Fruit fly (Drosophila melanogaster) whole organism, embryonic: ENCODE measurements around the gene CG5937.

ENCODE experiments used
- Adf1 ChIP-seq: fragments of 200-800 bp; sonication (Bioruptor generic); IDR thresholded peaks from 2 replicates; pipeline ENCODE4 v1.3.6; 2022; ENCODE audit warnings: missing biosample characterization, missing genetic modification characterization
- Atf3 ChIP-seq: fragments of 200-800 bp; sonication (Bioruptor generic); optimal IDR thresholded peaks from 3 replicates; lab custom pipeline; 2016; ENCODE audit warnings: missing biosample characterization, missing genetic modification characterization
- CG10431 ChIP-seq: fragments of 200-800 bp; sonication (Bioruptor generic); optimal IDR thresholded peaks from 3 replicates; lab custom pipeline; 2018; ENCODE audit warnings: missing biosample characterization, mild to moderate bottlenecking, missing genetic modification characterization
- CG11504 ChIP-seq: fragments of 200-800 bp; sonication (Bioruptor generic); optimal IDR thresholded peaks from 3 replicates; lab custom pipeline; 2019; ENCODE audit warnings: missing biosample characterization, mild to moderate bottlenecking, missing genetic modification characterization, moderate library complexity
- CG12299 ChIP-seq: fragments of 200-800 bp; sonication (Bioruptor generic); optimal IDR thresholded peaks from 2 replicates; lab custom pipeline; 2018; ENCODE audit warnings: missing biosample characterization, mild to moderate bottlenecking, missing genetic modification characterization
- CG1603 ChIP-seq: fragments of 200-800 bp; sonication (Bioruptor generic); optimal IDR thresholded peaks from 2 replicates; lab custom pipeline; 2019; ENCODE audit warnings: missing biosample characterization, mild to moderate bottlenecking, missing genetic modification characterization, moderate library complexity
- CG16813 ChIP-seq: fragments of 200-800 bp; sonication (Bioruptor generic); IDR thresholded peaks from 3 replicates; pipeline ENCODE4 v1.3.6; 2022; ENCODE audit warnings: missing biosample characterization, missing genetic modification characterization; ENCODE audit not compliant: partially characterized antibody
- CG18619 ChIP-seq: fragments of 200-800 bp; sonication (Bioruptor generic); optimal IDR thresholded peaks from 3 replicates; lab custom pipeline; 2017; ENCODE audit warnings: missing biosample characterization, mild to moderate bottlenecking, missing genetic modification characterization
- CG2712 ChIP-seq: fragments of 200-800 bp; optimal IDR thresholded peaks from 3 replicates; lab custom pipeline; 2019; ENCODE audit warnings: missing biosample characterization, mild to moderate bottlenecking, missing genetic modification characterization, moderate library complexity
- CG31388 ChIP-seq: fragments of 200-800 bp; sonication (Bioruptor generic); optimal IDR thresholded peaks from 2 replicates; lab custom pipeline; 2016; ENCODE audit warnings: missing biosample characterization, missing genetic modification characterization
- CG3163 ChIP-seq: fragments of 200-800 bp; sonication (Bioruptor generic); optimal IDR thresholded peaks from 3 replicates; lab custom pipeline; 2016; ENCODE audit warnings: missing biosample characterization, missing genetic modification characterization
- CG4617 ChIP-seq: fragments of 200-800 bp; sonication (Bioruptor generic); optimal IDR thresholded peaks from 3 replicates; lab custom pipeline; 2016; ENCODE audit warnings: missing biosample characterization, missing genetic modification characterization, borderline replicate concordance
- CG6654 ChIP-seq: fragments of 200-800 bp; sonication (Bioruptor generic); optimal IDR thresholded peaks from 2 replicates; lab custom pipeline; 2017; ENCODE audit warnings: missing biosample characterization, mild to moderate bottlenecking, missing genetic modification characterization
- CG6791 ChIP-seq: fragments of 200-800 bp; sonication (Bioruptor generic); IDR thresholded peaks from 3 replicates; pipeline ENCODE4 v1.3.6; 2022; ENCODE audit warnings: missing biosample characterization, missing genetic modification characterization; ENCODE audit not compliant: partially characterized antibody
- CG6813 ChIP-seq: fragments of 200-800 bp; sonication (Bioruptor generic); optimal IDR thresholded peaks from 2 replicates; lab custom pipeline; 2017; ENCODE audit warnings: missing biosample characterization, missing genetic modification characterization, mild to moderate bottlenecking, moderate library complexity, missing genetic modification reagents
- CG7357 ChIP-seq: fragments of 200-800 bp; sonication (Bioruptor generic); IDR thresholded peaks from 3 replicates; pipeline ENCODE4 v1.3.6; 2022; ENCODE audit warnings: missing biosample characterization, missing genetic modification characterization
- CG7372 ChIP-seq: fragments of 200-800 bp; sonication (Bioruptor generic); IDR thresholded peaks from 2 replicates; pipeline ENCODE4 v1.3.6; 2022; ENCODE audit warnings: missing biosample characterization, missing genetic modification characterization
- CG7556 ChIP-seq: fragments of 200-800 bp; sonication (Bioruptor generic); optimal IDR thresholded peaks from 2 replicates; lab custom pipeline; 2017; ENCODE audit warnings: missing biosample characterization, mild to moderate bottlenecking, missing genetic modification characterization
- CG7963 ChIP-seq: fragments of 200-800 bp; sonication (Bioruptor generic); IDR thresholded peaks from 3 replicates; pipeline ENCODE4 v1.3.6; 2022; ENCODE audit warnings: missing biosample characterization, missing genetic modification characterization; ENCODE audit not compliant: partially characterized antibody
- CG8359 ChIP-seq: fragments of 200-800 bp; sonication (Bioruptor generic); optimal IDR thresholded peaks from 2 replicates; lab custom pipeline; 2017; ENCODE audit warnings: missing biosample characterization, mild to moderate bottlenecking, missing genetic modification characterization, borderline replicate concordance
- CG8765 ChIP-seq: fragments of 200-800 bp; sonication (Bioruptor generic); IDR thresholded peaks from 2 replicates; pipeline ENCODE4 v1.3.6; 2022; ENCODE audit warnings: missing biosample characterization, missing genetic modification characterization
- CG8944 ChIP-seq: fragments of 200-800 bp; sonication (Bioruptor generic); optimal IDR thresholded peaks from 3 replicates; lab custom pipeline; 2016; ENCODE audit warnings: missing biosample characterization, missing genetic modification characterization
- CG9817 ChIP-seq: fragments of 200-800 bp; sonication (Bioruptor generic); optimal IDR thresholded peaks from 2 replicates; lab custom pipeline; 2018; ENCODE audit warnings: missing biosample characterization, mild to moderate bottlenecking, missing genetic modification characterization, moderate library complexity
- Fer2 ChIP-seq: fragments of 200-800 bp; sonication (Bioruptor generic); optimal IDR thresholded peaks from 2 replicates; lab custom pipeline; 2018; ENCODE audit warnings: missing biosample characterization, mild to moderate bottlenecking, missing genetic modification characterization, moderate library complexity
- Fer3 ChIP-seq: fragments of 200-800 bp; sonication (Bioruptor generic); optimal IDR thresholded peaks from 2 replicates; lab custom pipeline; 2018; ENCODE audit warnings: missing biosample characterization, mild to moderate bottlenecking, missing genetic modification characterization, moderate library complexity
- HmgD ChIP-seq: fragments of 200-800 bp; sonication (Bioruptor generic); optimal IDR thresholded peaks from 3 replicates; lab custom pipeline; 2016; ENCODE audit warnings: missing biosample characterization, missing genetic modification characterization
- Max ChIP-seq: fragments of 200-800 bp; sonication (Bioruptor generic); optimal IDR thresholded peaks from 2 replicates; lab custom pipeline; 2016; ENCODE audit warnings: missing biosample characterization, mild to moderate bottlenecking, missing genetic modification characterization
- Pdp1 ChIP-seq, 2 experiments: fragments of 200-800 bp; sonication (Bioruptor generic); optimal IDR thresholded peaks; 3 replicates each; lab custom pipeline; 2016; ENCODE audit warnings: missing biosample characterization in 2 of 2, missing genetic modification characterization in 2 of 2, mild to moderate bottlenecking in 1 of 2, moderate library complexity in 1 of 2
- Ravus ChIP-seq: fragments of 200-800 bp; sonication (Bioruptor generic); IDR thresholded peaks from 2 replicates; pipeline ENCODE4 v1.3.6; 2022; ENCODE audit warnings: missing biosample characterization, missing genetic modification characterization
- Rx ChIP-seq: fragments of 200-800 bp; sonication (Bioruptor generic); IDR thresholded peaks from 2 replicates; pipeline ENCODE4 v1.3.6; 2022; ENCODE audit warnings: missing biosample characterization, missing genetic modification characterization
- Sox100B ChIP-seq: fragments of 200-800 bp; sonication (Bioruptor generic); optimal IDR thresholded peaks from 3 replicates; lab custom pipeline; 2018; ENCODE audit warnings: missing biosample characterization, mild to moderate bottlenecking, missing genetic modification characterization
- Tbp ChIP-seq: fragments of >200 bp; optimal IDR thresholded peaks from 2 replicates; lab custom pipeline; 2018; ENCODE audit warnings: missing biosample characterization, missing genetic modification characterization
- ap ChIP-seq: fragments of 200-800 bp; sonication (Bioruptor generic); IDR thresholded peaks from 2 replicates; pipeline ENCODE4 v1.3.6; 2022; ENCODE audit warnings: missing biosample characterization, missing genetic modification characterization
- ash1 ChIP-seq: fragments of 200-800 bp; sonication (Bioruptor generic); optimal IDR thresholded peaks from 2 replicates; lab custom pipeline; 2018; ENCODE audit warnings: missing biosample characterization, mild to moderate bottlenecking, missing genetic modification characterization
- ato ChIP-seq: fragments of 200-800 bp; sonication (Bioruptor generic); IDR thresholded peaks from 2 replicates; pipeline ENCODE4 v1.3.6; 2022; ENCODE audit warnings: missing biosample characterization, missing genetic modification characterization; ENCODE audit not compliant: partially characterized antibody
- cato ChIP-seq: fragments of 200-800 bp; sonication (Bioruptor generic); optimal IDR thresholded peaks from 2 replicates; lab custom pipeline; 2016; ENCODE audit warnings: missing biosample characterization, missing genetic modification characterization, borderline replicate concordance
- croc ChIP-seq: fragments of 200-800 bp; sonication (Bioruptor generic); conservative IDR thresholded peaks from 3 replicates; pipeline ENCODE4 v1.3.6; 2022; ENCODE audit warnings: missing biosample characterization, missing genetic modification characterization
- crol ChIP-seq: fragments of 200-800 bp; sonication (Bioruptor generic); IDR thresholded peaks from 2 replicates; pipeline ENCODE4 v1.3.6; 2022; ENCODE audit warnings: missing biosample characterization, missing genetic modification characterization
- dysf ChIP-seq: fragments of 200-800 bp; sonication (Bioruptor generic); IDR thresholded peaks from 3 replicates; pipeline ENCODE4 v1.3.6; 2022; ENCODE audit warnings: missing biosample characterization, missing genetic modification characterization
- exex ChIP-seq: fragments of 200-800 bp; sonication (Bioruptor generic); optimal IDR thresholded peaks from 4 replicates; lab custom pipeline; 2018; ENCODE audit warnings: missing biosample characterization, mild to moderate bottlenecking, missing genetic modification characterization, moderate library complexity
- grn ChIP-seq: fragments of 200-800 bp; sonication (Bioruptor generic); optimal IDR thresholded peaks from 3 replicates; lab custom pipeline; 2017; ENCODE audit warnings: missing biosample characterization, missing genetic modification characterization
- gt ChIP-seq: fragments of 200-800 bp; sonication (Bioruptor generic); IDR thresholded peaks from 2 replicates; pipeline ENCODE4 v1.3.6; 2022; ENCODE audit warnings: missing biosample characterization, missing genetic modification characterization
- hbn ChIP-seq: fragments of 200-800 bp; sonication (Bioruptor generic); IDR thresholded peaks from 2 replicates; pipeline ENCODE4 v1.3.6; 2022; ENCODE audit warnings: missing biosample characterization, missing genetic modification characterization; ENCODE audit not compliant: partially characterized antibody
- mirr ChIP-seq: fragments of 200-800 bp; sonication (Bioruptor generic); optimal IDR thresholded peaks from 3 replicates; lab custom pipeline; 2018; ENCODE audit warnings: missing biosample characterization, mild to moderate bottlenecking, missing genetic modification characterization
- nerfin-1 ChIP-seq: fragments of 200-800 bp; sonication (Bioruptor generic); optimal IDR thresholded peaks from 3 replicates; lab custom pipeline; 2019; ENCODE audit warnings: missing biosample characterization, mild to moderate bottlenecking, missing genetic modification characterization, moderate library complexity
- pan ChIP-seq, 4 experiments: fragments of >200 bp in 3 of 4; fragments of 200-800 bp in 1 of 4; sonication (Bioruptor generic) in 1 of 4; optimal IDR thresholded peaks in 3 of 4; IDR thresholded peaks in 1 of 4; 2 replicates each; pipeline versions ENCODE4 v1.3.6 to Lab custom; 2017 to 2022; ENCODE audit warnings: missing biosample characterization in 2 of 4, missing genetic modification characterization in 2 of 4, mixed read lengths in 1 of 4
- sd ChIP-seq: fragments of 200-800 bp; sonication (Bioruptor generic); optimal IDR thresholded peaks from 3 replicates; lab custom pipeline; 2018; ENCODE audit warnings: missing biosample characterization, mild to moderate bottlenecking, missing genetic modification characterization, moderate library complexity
- sug ChIP-seq: fragments of 200-800 bp; optimal IDR thresholded peaks from 2 replicates; lab custom pipeline; 2019; ENCODE audit warnings: missing biosample characterization, mild to moderate bottlenecking, missing genetic modification characterization, moderate library complexity
- tx ChIP-seq: fragments of 200-800 bp; sonication (Bioruptor generic); optimal IDR thresholded peaks from 2 replicates; lab custom pipeline; 2016; ENCODE audit warnings: missing biosample characterization, missing genetic modification characterization
- zen ChIP-seq: fragments of 200-800 bp; sonication (Bioruptor generic); optimal IDR thresholded peaks from 3 replicates; lab custom pipeline; 2018; ENCODE audit warnings: missing biosample characterization, mild to moderate bottlenecking, missing genetic modification characterization, moderate library complexity

The CG5937 gene

dm6 chrX:6062160-6062559, 22.4 kb downstream of the CG5937 start (continued):
- TF ChIP-seq CG31388 (GFP tag; lab: Kevin White, UChicago): no peak
- TF ChIP-seq CG2712: no peak
- TF ChIP-seq crol (GFP tag; lab: Robert Waterston, UW): peak; percentile 34; the same call in 1 of the 2 replicates
- TF ChIP-seq Ravus (GFP tag; lab: Robert Waterston, UW): no peak
- no peak for TF ChIP-seq CG11504
- TF ChIP-seq Sox100B (GFP tag; lab: Kevin White, UChicago): no peak
- TF ChIP-seq CG10431 (GFP tag; lab: Kevin White, UChicago): no peak
- TF ChIP-seq ato: no peak
- no peak for TF ChIP-seq CG16813 (GFP tag; lab: Robert Waterston, UW)
- no peak for TF ChIP-seq Fer3 (tag; lab: Kevin White, UChicago)
- peak; percentile 27 for TF ChIP-seq exex (tag; lab: Kevin White, UChicago)
- TF ChIP-seq CG7357: no peak
- TF ChIP-seq tx: no peak
- no peak for TF ChIP-seq CG7372 (GFP tag; lab: Robert Waterston, UW)
- TF ChIP-seq CG6791: no peak
- TF ChIP-seq Pdp1 (GFP tag; optimal IDR thresholded peaks at IDR 0.05; lab: Kevin White, UChicago): peak in 1 of 2 experiments; percentile 38
- TF ChIP-seq CG7963: no peak
- TF ChIP-seq sug: peak; percentile 91
- TF ChIP-seq CG4617 (GFP tag; lab: Kevin White, UChicago): no peak

dm6 chrX:6064508-6064907, 24.7 kb downstream of the CG5937 start:
- TF ChIP-seq CG8944 (GFP tag; lab: Kevin White, UChicago) (no peak), CG9817 (tag; lab: Kevin White, UChicago) (no peak), exex (tag; lab: Kevin White, UChicago) (peak; percentile 81), nerfin-1 (tag; lab: Kevin White, UChicago) (no peak), CG8765 (GFP tag; lab: Robert Waterston, UW) (no peak), mirr (GFP tag; lab: Kevin White, UChicago) (peak; percentile 74), Tbp (no peak), CG3163 (GFP tag; lab: Kevin White, UChicago) (no peak), CG7357 (no peak), CG8359 (GFP tag; lab: Kevin White, UChicago) (no peak), CG7556 (GFP tag; lab: Kevin White, UChicago) (no peak), Fer2 (no peak), ash1 (GFP tag; lab: Kevin White, UChicago) (no peak), pan (optimal IDR thresholded peaks at IDR 0.05; lab: Kevin White, UChicago) (no peak), pan (GFP tag; optimal IDR thresholded peaks at IDR 0.05 in 1 of 2, IDR thresholded peaks at IDR 0.05 in 1 of 2) (no peak), croc (no peak), HmgD (GFP tag; lab: Kevin White, UChicago) (no peak), Adf1 (GFP tag; lab: Robert Waterston, UW) (no peak), ap (GFP tag; lab: Robert Waterston, UW) (no peak), Atf3 (GFP tag; lab: Kevin White, UChicago) (no peak), Rx (no peak), Max (GFP tag; lab: Kevin White, UChicago) (no peak), CG1603 (tag; lab: Kevin White, UChicago) (no peak), hbn (no peak), CG12299 (no peak), gt (no peak), sd (peak; percentile 30), CG18619 (GFP tag; lab: Kevin White, UChicago) (no peak), dysf (no peak), grn (GFP tag; lab: Kevin White, UChicago) (no peak), CG6813 (no peak), zen (no peak), cato (GFP tag; lab: Kevin White, UChicago) (no peak), CG6654 (GFP tag; lab: Kevin White, UChicago) (no peak)
